Worm (Caenorhabditis elegans) whole organism, L4/young adult: ENCODE results near the gene B0280.17.
"Not testable (repeated sequence)": the region's sequence is repeated elsewhere in the genome, so short reads cannot be mapped to it uniquely, and the experiment has no call there.

Experiments used
- W03F9.2 ChIP-seq: fragments of 150-350 bp; optimal IDR thresholded peaks from 2 replicates; lab custom pipeline; 2014; ENCODE audit warnings: missing biosample characterization, missing genetic modification characterization
- dao-5 ChIP-seq: sonication (generic microtip); optimal IDR thresholded peaks from 2 replicates; lab custom pipeline; 2016; ENCODE audit warnings: missing genotype, missing genetic modification characterization, moderate library complexity, missing compliant biosample characterization
- him-1 ChIP-seq: sonication (generic microtip); optimal IDR thresholded peaks from 2 replicates; lab custom pipeline; 2016; ENCODE audit warnings: missing genotype, missing genetic modification reagents, missing genetic modification characterization, missing compliant biosample characterization

- not testable (repeated sequence) for TF ChIP-seq dao-5, W03F9.2, him-1 (tag; lab: Kevin White, UChicago)
These were observed 7.3 kb downstream of the B0280.17 start, which contains the start of gene viro-2 for ce11 chrIII:7128601-7129000.
